Fruit fly (Drosophila melanogaster) whole organism, pupa: ENCODE results near the gene up.

Experiments
- CG10348 ChIP-seq: fragments of 200-800 bp; sonication (Bioruptor generic); IDR thresholded peaks from 2 replicates; pipeline ENCODE4 v1.3.6; 2022; ENCODE audit warnings: missing biosample characterization, missing genetic modification characterization
- CG12605 ChIP-seq: fragments of 200-800 bp; sonication (Bioruptor generic); IDR thresholded peaks from 2 replicates; pipeline ENCODE4 v1.3.6; 2022; ENCODE audit warnings: missing biosample characterization, missing genetic modification characterization
- CG13204 ChIP-seq: fragments of 200-800 bp; sonication (Bioruptor generic); optimal IDR thresholded peaks from 2 replicates; lab custom pipeline; 2018; ENCODE audit warnings: missing biosample characterization, mild to moderate bottlenecking, missing genetic modification characterization, moderate library complexity
- CG14655 ChIP-seq: fragments of 200-800 bp; sonication (Bioruptor generic); optimal IDR thresholded peaks from 3 replicates; lab custom pipeline; 2017; ENCODE audit warnings: mild to moderate bottlenecking, missing biosample characterization, missing genetic modification reagents, missing genetic modification characterization
- CG15710 ChIP-seq: fragments of 200-800 bp; sonication (Bioruptor generic); optimal IDR thresholded peaks from 2 replicates; lab custom pipeline; 2018; ENCODE audit warnings: missing biosample characterization, mild to moderate bottlenecking, missing genetic modification characterization, moderate library complexity
- CG17806 ChIP-seq: fragments of 200-800 bp; sonication (Bioruptor generic); optimal IDR thresholded peaks from 2 replicates; lab custom pipeline; 2018; ENCODE audit warnings: missing biosample characterization, mild to moderate bottlenecking, missing genetic modification characterization, moderate library complexity
- CG32121 ChIP-seq: fragments of 200-800 bp; sonication (Bioruptor generic); IDR thresholded peaks from 2 replicates; pipeline ENCODE4 v1.3.6; 2022; ENCODE audit warnings: missing biosample characterization, missing genetic modification characterization
- CG34367 ChIP-seq: fragments of 200-800 bp; sonication (Bioruptor generic); optimal IDR thresholded peaks from 2 replicates; lab custom pipeline; 2018; ENCODE audit warnings: missing biosample characterization, mild to moderate bottlenecking, missing genetic modification characterization
- CG4496 ChIP-seq: fragments of 200-800 bp; sonication (Bioruptor generic); IDR thresholded peaks from 3 replicates; pipeline ENCODE4 v1.3.6; 2022; ENCODE audit warnings: missing biosample characterization, missing genetic modification characterization
- CG8159 ChIP-seq: fragments of 200-800 bp; sonication (Bioruptor generic); optimal IDR thresholded peaks from 3 replicates; lab custom pipeline; 2018; ENCODE audit warnings: missing biosample characterization, mild to moderate bottlenecking, missing genetic modification characterization, moderate library complexity
- CG8301 ChIP-seq: fragments of 200-800 bp; sonication (Bioruptor generic); optimal IDR thresholded peaks from 2 replicates; lab custom pipeline; 2018; ENCODE audit warnings: missing biosample characterization, mild to moderate bottlenecking, missing genetic modification characterization
- CG9948 ChIP-seq: fragments of 200-800 bp; sonication (Bioruptor generic); optimal IDR thresholded peaks from 2 replicates; lab custom pipeline; 2018; ENCODE audit warnings: missing biosample characterization, mild to moderate bottlenecking, missing genetic modification characterization, moderate library complexity
- D1 ChIP-seq: fragments of 200-800 bp; sonication (Bioruptor generic); optimal IDR thresholded peaks from 2 replicates; lab custom pipeline; 2018; ENCODE audit warnings: missing biosample characterization, mild to moderate bottlenecking, missing genetic modification characterization, moderate library complexity
- EcR ChIP-seq: fragments of 200-800 bp; sonication (Bioruptor generic); optimal IDR thresholded peaks from 3 replicates; lab custom pipeline; 2019; ENCODE audit warnings: missing biosample characterization, missing genetic modification characterization, mild to moderate bottlenecking, moderate library complexity, missing genetic modification reagents
- Ets98B ChIP-seq: fragments of 200-800 bp; sonication (Bioruptor generic); IDR thresholded peaks from 2 replicates; pipeline ENCODE4 v1.3.6; 2022; ENCODE audit warnings: missing biosample characterization, missing genetic modification characterization
- Pif1A ChIP-seq: fragments of 200-800 bp; sonication (Bioruptor generic); optimal IDR thresholded peaks from 3 replicates; lab custom pipeline; 2016; ENCODE audit warnings: missing biosample characterization, missing genetic modification characterization
- Pif1B ChIP-seq: fragments of 200-800 bp; sonication (Bioruptor generic); optimal IDR thresholded peaks from 3 replicates; lab custom pipeline; 2016; ENCODE audit warnings: missing biosample characterization, missing genetic modification characterization
- Snoo ChIP-seq: fragments of 200-800 bp; sonication (Bioruptor generic); optimal IDR thresholded peaks from 3 replicates; lab custom pipeline; 2017; ENCODE audit warnings: missing biosample characterization, mild to moderate bottlenecking, missing genetic modification characterization, inconsistent platforms
- fd96Ca ChIP-seq: fragments of 200-800 bp; sonication (Bioruptor generic); IDR thresholded peaks from 3 replicates; pipeline ENCODE4 v1.3.6; 2022; ENCODE audit warnings: missing biosample characterization, missing genetic modification characterization
- gl ChIP-seq: fragments of 200-800 bp; sonication (Bioruptor generic); optimal IDR thresholded peaks from 2 replicates; lab custom pipeline; 2018; ENCODE audit warnings: missing biosample characterization, mild to moderate bottlenecking, missing genetic modification characterization
- rn ChIP-seq: fragments of 200-800 bp; sonication (Bioruptor generic); IDR thresholded peaks from 2 replicates; pipeline ENCODE4 v1.3.6; 2022; ENCODE audit warnings: missing biosample characterization, missing genetic modification characterization

up gene

dm6 chrX:13563042-13563441 is 39.3 kb downstream of the up start:
- TF ChIP-seq Snoo (tag; lab: Kevin White, UChicago) (no peak), rn (GFP tag; lab: Robert Waterston, UW) (no peak), CG34367 (tag; lab: Kevin White, UChicago) (no peak)

dm6 chrX:13561371-13561770 is 41.0 kb downstream of the up start, which contains the start of gene CG32633:
Gene CG32633, plus strand, starts transcription at chrX:13561671.
- no peak for TF ChIP-seq CG14655 (GFP tag; lab: Kevin White, UChicago)
- TF ChIP-seq CG17806 (tag; lab: Kevin White, UChicago): no peak
- TF ChIP-seq rn (GFP tag; lab: Robert Waterston, UW): no peak
- TF ChIP-seq CG10348 (GFP tag; lab: Robert Waterston, UW): no peak
- TF ChIP-seq Pif1A (GFP tag; lab: Kevin White, UChicago): no peak
- no peak for TF ChIP-seq Ets98B (GFP tag; lab: Robert Waterston, UW)
- TF ChIP-seq CG9948 (tag; lab: Kevin White, UChicago): no peak
- no peak for TF ChIP-seq CG4496 (GFP tag; lab: Robert Waterston, UW)
- TF ChIP-seq CG13204 (GFP tag; lab: Kevin White, UChicago): no peak
- TF ChIP-seq D1 (tag; lab: Kevin White, UChicago): no peak
- no peak for TF ChIP-seq CG32121 (GFP tag; lab: Robert Waterston, UW)
- no peak for TF ChIP-seq CG12605 (GFP tag; lab: Robert Waterston, UW)
- no peak for TF ChIP-seq Snoo (tag; lab: Kevin White, UChicago)
- no peak for TF ChIP-seq EcR (GFP tag; lab: Kevin White, UChicago)
- TF ChIP-seq CG34367 (tag; lab: Kevin White, UChicago): no peak
- no peak for TF ChIP-seq fd96Ca (GFP tag; lab: Robert Waterston, UW)
- no peak for TF ChIP-seq CG8159 (tag; lab: Kevin White, UChicago)

- TF ChIP-seq Ets98B (GFP tag; lab: Robert Waterston, UW): no peak
- no peak for TF ChIP-seq CG34367 (tag; lab: Kevin White, UChicago)
- no peak for TF ChIP-seq EcR (GFP tag; lab: Kevin White, UChicago)
- TF ChIP-seq CG32121 (GFP tag; lab: Robert Waterston, UW): no peak
- TF ChIP-seq CG12605 (GFP tag; lab: Robert Waterston, UW): no peak
- TF ChIP-seq CG9948 (tag; lab: Kevin White, UChicago): no peak
- no peak for TF ChIP-seq rn (GFP tag; lab: Robert Waterston, UW)
- TF ChIP-seq Snoo (tag; lab: Kevin White, UChicago): no peak
- TF ChIP-seq gl (tag; lab: Kevin White, UChicago): no peak
- TF ChIP-seq CG17806 (tag; lab: Kevin White, UChicago): no peak
- no peak for TF ChIP-seq Pif1B (GFP tag; lab: Kevin White, UChicago)
These were observed 46.2 kb downstream of the up start, which contains the start of gene CG32631 for dm6 chrX:13556172-13556571. Gene CG32631, plus strand, starts transcription at chrX:13556472.

- TF ChIP-seq CG8159 (tag; lab: Kevin White, UChicago) (no peak), CG34367 (tag; lab: Kevin White, UChicago) (no peak), Snoo (tag; lab: Kevin White, UChicago) (no peak), Ets98B (GFP tag; lab: Robert Waterston, UW) (no peak), CG15710 (tag; lab: Kevin White, UChicago) (no peak), CG10348 (GFP tag; lab: Robert Waterston, UW) (no peak), CG8301 (no peak), CG9948 (tag; lab: Kevin White, UChicago) (no peak), D1 (tag; lab: Kevin White, UChicago) (no peak), gl (tag; lab: Kevin White, UChicago) (no peak), fd96Ca (GFP tag; lab: Robert Waterston, UW) (no peak), EcR (GFP tag; lab: Kevin White, UChicago) (no peak), CG17806 (tag; lab: Kevin White, UChicago) (no peak), Pif1B (GFP tag; lab: Kevin White, UChicago) (no peak), CG13204 (GFP tag; lab: Kevin White, UChicago) (no peak), CG4496 (GFP tag; lab: Robert Waterston, UW) (no peak), CG32121 (GFP tag; lab: Robert Waterston, UW) (no peak), Pif1A (GFP tag; lab: Kevin White, UChicago) (no peak), CG14655 (GFP tag; lab: Kevin White, UChicago) (no peak), rn (GFP tag; lab: Robert Waterston, UW) (no peak)
These were observed 46.7 kb downstream of the up start, which contains the start of gene CG11816 for dm6 chrX:13555700-13556099. Gene CG11816, minus strand, starts transcription at chrX:13555800.
